Worm (Caenorhabditis elegans) whole organism, L4/young adult: ENCODE measurements around the gene ung-1.

Experiments used
- W03F9.2 ChIP-seq: fragments of 150-350 bp; optimal IDR thresholded peaks from 2 replicates; lab custom pipeline; 2014; ENCODE audit warnings: missing biosample characterization, missing genetic modification characterization
- dao-5 ChIP-seq: sonication (generic microtip); optimal IDR thresholded peaks from 2 replicates; lab custom pipeline; 2016; ENCODE audit warnings: missing genotype, missing genetic modification characterization, moderate library complexity, missing compliant biosample characterization
- him-1 ChIP-seq: sonication (generic microtip); optimal IDR thresholded peaks from 2 replicates; lab custom pipeline; 2016; ENCODE audit warnings: missing genotype, missing genetic modification reagents, missing genetic modification characterization, missing compliant biosample characterization

Gene ung-1

ce11 chrIII:11921658-11922098 is 52.2 kb downstream of the ung-1 start, which contains the start of gene Y56A3A.22:
Gene Y56A3A.22 (plus strand): TSS chrIII:11921692.
- TF ChIP-seq him-1 (tag; lab: Kevin White, UChicago) (no peak), W03F9.2 (tag; lab: Kevin White, UChicago) (no peak), dao-5 (tag; lab: Kevin White, UChicago) (no peak)
